Fruit fly (Drosophila melanogaster): Measurements from ENCODE around the gene Sap-r.

The Sap-r gene

dm6 chr3R:30859901-30860560 lies 28.8 kb downstream of the Sap-r start (continued):
- no peak for TF ChIP-seq CG2199 (GFP tag; IDR thresholded peaks at IDR 0.05)
- no peak for TF ChIP-seq Dp (GFP tag; optimal IDR thresholded peaks at IDR 0.05)
- no peak for TF ChIP-seq CG17568 (GFP tag; optimal IDR thresholded peaks at IDR 0.05)
- peak; percentile 43 for TF ChIP-seq CG18599 (GFP tag; optimal IDR thresholded peaks at IDR 0.05)
- TF ChIP-seq Fer1 (GFP tag; optimal IDR thresholded peaks at IDR 0.05): no peak
- TF ChIP-seq crp (GFP tag; optimal IDR thresholded peaks at IDR 0.05): no peak
- TF ChIP-seq hth (optimal IDR thresholded peaks at IDR 0.05): no peak
- no peak for TF ChIP-seq CG6272 (GFP tag; IDR thresholded peaks at IDR 0.05)
- no peak for TF ChIP-seq slou (GFP tag; optimal IDR thresholded peaks at IDR 0.05)
- no peak for TF ChIP-seq CG10565 (GFP tag; optimal IDR thresholded peaks at IDR 0.05)
- peak; percentile 88 for TF ChIP-seq oc (tag; optimal IDR thresholded peaks at IDR 0.05)
- no peak for TF ChIP-seq Fer3 (tag; optimal IDR thresholded peaks at IDR 0.05)
- no peak for TF ChIP-seq lola (GFP tag; optimal IDR thresholded peaks at IDR 0.05)
- no peak for TF ChIP-seq Trl (optimal IDR thresholded peaks at IDR 0.05)
- no peak for TF ChIP-seq Trl (GFP tag; optimal IDR thresholded peaks at IDR 0.05)
- TF ChIP-seq lov (optimal IDR thresholded peaks at IDR 0.05): no peak
- TF ChIP-seq lov (GFP tag; IDR thresholded peaks at IDR 0.05): no peak
- no peak for TF ChIP-seq p53 (GFP tag; optimal IDR thresholded peaks at IDR 0.05)
- TF ChIP-seq Mad (GFP tag; optimal IDR thresholded peaks at IDR 0.05): no peak
- no peak for TF ChIP-seq seq (GFP tag; IDR thresholded peaks at IDR 0.05)
- peak; percentile 37 for TF ChIP-seq CG18262 (tag; optimal IDR thresholded peaks at IDR 0.05)
- no peak for TF ChIP-seq CG31365 (tag; optimal IDR thresholded peaks at IDR 0.05)
- no peak for TF ChIP-seq CG12071 (GFP tag; optimal IDR thresholded peaks at IDR 0.05)
- peak; percentile 19 for TF ChIP-seq Hey (tag; optimal IDR thresholded peaks at IDR 0.05)
- no peak for TF ChIP-seq Aef1 (GFP tag; IDR thresholded peaks at IDR 0.05)
- peak in 1 of 2 experiments; percentile 76 for TF ChIP-seq tll (GFP tag; optimal IDR thresholded peaks at IDR 0.05)
- peak; percentile 10 for TF ChIP-seq dmrt11E (tag; optimal IDR thresholded peaks at IDR 0.05)
- TF ChIP-seq Meics (GFP tag; optimal IDR thresholded peaks at IDR 0.05): peak; percentile 8
- no peak for TF ChIP-seq CG11560 (tag; IDR thresholded peaks at IDR 0.05)
- peak; percentile 38; the same call in 2 of the 3 replicates for TF ChIP-seq row (GFP tag; IDR thresholded peaks at IDR 0.05)
- no peak for TF ChIP-seq CG13894 (tag; optimal IDR thresholded peaks at IDR 0.05)
- TF ChIP-seq Bdp1 (GFP tag; optimal IDR thresholded peaks at IDR 0.05): no peak
- no peak for TF ChIP-seq chinmo (GFP tag; IDR thresholded peaks at IDR 0.05; ENCODE audit: partially characterized antibody)
- TF ChIP-seq sens (GFP tag): peak; percentile 88
- no peak for TF ChIP-seq CG8281 (tag; optimal IDR thresholded peaks at IDR 0.05)
- no peak for TF ChIP-seq CG17328 (GFP tag; IDR thresholded peaks at IDR 0.05)
- no peak for TF ChIP-seq unc-4 (GFP tag; IDR thresholded peaks at IDR 0.05; ENCODE audit: partially characterized antibody)
- TF ChIP-seq ewg (GFP tag; optimal IDR thresholded peaks at IDR 0.05): no peak
- TF ChIP-seq NfI (GFP tag; optimal IDR thresholded peaks at IDR 0.05): no peak
- TF ChIP-seq tin (GFP tag; optimal IDR thresholded peaks at IDR 0.05): peak; percentile 12
- TF ChIP-seq crc (GFP tag; optimal IDR thresholded peaks at IDR 0.05): no peak
- TF ChIP-seq rib (GFP tag; IDR thresholded peaks at IDR 0.05): no peak
- TF ChIP-seq CG15696 (tag; optimal IDR thresholded peaks at IDR 0.05): no peak
- no peak for TF ChIP-seq tio (GFP tag; optimal IDR thresholded peaks at IDR 0.05)
- no peak for TF ChIP-seq CG9817 (tag; optimal IDR thresholded peaks at IDR 0.05)
- no peak for TF ChIP-seq tx (GFP tag; optimal IDR thresholded peaks at IDR 0.05)
- TF ChIP-seq CG7556 (GFP tag; optimal IDR thresholded peaks at IDR 0.05): peak; percentile 40
- no peak for TF ChIP-seq Vsx1 (GFP tag; optimal IDR thresholded peaks at IDR 0.05)
- TF ChIP-seq CG12744 (GFP tag; optimal IDR thresholded peaks at IDR 0.05): no peak
- no peak for TF ChIP-seq Camta (GFP tag; optimal IDR thresholded peaks at IDR 0.05)
- TF ChIP-seq CG6175 (GFP tag; IDR thresholded peaks at IDR 0.05): no peak
